Fruit fly (Drosophila melanogaster) whole organism, embryonic: ENCODE results near the gene Col4a1.

Experiments used
- BEAF-32 ChIP-seq: fragments of 200-800 bp; sonication (Bioruptor generic); optimal IDR thresholded peaks from 3 replicates; lab custom pipeline; 2017; ENCODE audit warnings: missing biosample characterization, missing genetic modification characterization, mild to moderate bottlenecking, moderate library complexity, missing genetic modification reagents
- CG10209 ChIP-seq: fragments of 200-800 bp; sonication (Bioruptor generic); optimal IDR thresholded peaks from 3 replicates; lab custom pipeline; 2017; ENCODE audit warnings: missing biosample characterization, mild to moderate bottlenecking, missing genetic modification characterization, missing genetic modification reagents
- CG11723 ChIP-seq: fragments of 200-800 bp; sonication (Bioruptor generic); optimal IDR thresholded peaks from 2 replicates; lab custom pipeline; 2017; ENCODE audit warnings: missing biosample characterization, mild to moderate bottlenecking, missing genetic modification characterization
- CG12219 ChIP-seq: fragments of 200-800 bp; sonication (Bioruptor generic); optimal IDR thresholded peaks from 3 replicates; lab custom pipeline; 2018; ENCODE audit warnings: missing biosample characterization, mild to moderate bottlenecking, missing genetic modification characterization
- CG13123 ChIP-seq: fragments of 200-800 bp; sonication (Bioruptor generic); optimal IDR thresholded peaks from 2 replicates; lab custom pipeline; 2016; ENCODE audit warnings: missing biosample characterization, missing genetic modification characterization
- CG13287 ChIP-seq: fragments of 200-800 bp; sonication (Bioruptor generic); IDR thresholded peaks from 2 replicates; pipeline ENCODE4 v1.3.6; 2022; ENCODE audit warnings: missing biosample characterization, missing genetic modification characterization; ENCODE audit not compliant: partially characterized antibody
- CG1529 ChIP-seq: fragments of 200-800 bp; sonication (Bioruptor generic); optimal IDR thresholded peaks from 3 replicates; lab custom pipeline; 2018; ENCODE audit warnings: missing biosample characterization, missing genetic modification characterization
- CG17568 ChIP-seq: fragments of 200-800 bp; sonication (Bioruptor generic); optimal IDR thresholded peaks from 2 replicates; lab custom pipeline; 2018; ENCODE audit warnings: missing biosample characterization, mild to moderate bottlenecking, missing genetic modification characterization, moderate library complexity
- CG17802 ChIP-seq: fragments of 200-800 bp; sonication (Bioruptor generic); optimal IDR thresholded peaks from 2 replicates; lab custom pipeline; 2018; ENCODE audit warnings: missing biosample characterization, mild to moderate bottlenecking, missing genetic modification characterization, moderate library complexity
- CG18476 ChIP-seq: fragments of 200-800 bp; sonication (Bioruptor generic); optimal IDR thresholded peaks from 2 replicates; lab custom pipeline; 2016; ENCODE audit warnings: missing biosample characterization, mild to moderate bottlenecking, missing genetic modification characterization
- CG18599 ChIP-seq: fragments of 200-800 bp; sonication (Bioruptor generic); optimal IDR thresholded peaks from 3 replicates; lab custom pipeline; 2017; ENCODE audit warnings: missing biosample characterization, missing genetic modification characterization, mild to moderate bottlenecking, moderate library complexity, missing genetic modification reagents
- CG2116 ChIP-seq: fragments of 200-800 bp; sonication (Bioruptor generic); optimal IDR thresholded peaks from 3 replicates; lab custom pipeline; 2018; ENCODE audit warnings: missing biosample characterization, mild to moderate bottlenecking, missing genetic modification characterization
- CG30403 ChIP-seq: fragments of 200-800 bp; sonication (Bioruptor generic); optimal IDR thresholded peaks from 3 replicates; lab custom pipeline; 2016; ENCODE audit warnings: missing biosample characterization, missing genetic modification characterization
- CG31441 ChIP-seq: fragments of 200-800 bp; sonication (Bioruptor generic); IDR thresholded peaks from 2 replicates; pipeline ENCODE4 v1.3.6; 2022; ENCODE audit warnings: missing biosample characterization, missing genetic modification characterization
- CG6854 ChIP-seq: fragments of 200-800 bp; sonication (Bioruptor generic); optimal IDR thresholded peaks from 3 replicates; lab custom pipeline; 2017; ENCODE audit warnings: missing biosample characterization, mild to moderate bottlenecking, missing genetic modification characterization
- CG7271 ChIP-seq: fragments of 200-800 bp; sonication (Bioruptor generic); optimal IDR thresholded peaks from 2 replicates; lab custom pipeline; 2018; ENCODE audit warnings: missing biosample characterization, mild to moderate bottlenecking, missing genetic modification characterization, moderate library complexity
- CG8765 ChIP-seq: fragments of 200-800 bp; sonication (Bioruptor generic); IDR thresholded peaks from 2 replicates; pipeline ENCODE4 v1.3.6; 2022; ENCODE audit warnings: missing biosample characterization, missing genetic modification characterization
- CG9437 ChIP-seq: fragments of 200-800 bp; sonication (Bioruptor generic); optimal IDR thresholded peaks from 2 replicates; lab custom pipeline; 2018; ENCODE audit warnings: missing biosample characterization, mild to moderate bottlenecking, missing genetic modification characterization
- CG9609 ChIP-seq: fragments of 200-800 bp; sonication (Bioruptor generic); optimal IDR thresholded peaks from 3 replicates; lab custom pipeline; 2016; ENCODE audit warnings: missing biosample characterization, missing genetic modification characterization
- CG9797 ChIP-seq: fragments of 200-800 bp; sonication (Bioruptor generic); optimal IDR thresholded peaks from 3 replicates; lab custom pipeline; 2018; ENCODE audit warnings: missing biosample characterization, mild to moderate bottlenecking, missing genetic modification characterization
- CrebB ChIP-seq: fragments of 200-800 bp; sonication (Bioruptor generic); optimal IDR thresholded peaks from 3 replicates; lab custom pipeline; 2018; ENCODE audit warnings: missing biosample characterization, mild to moderate bottlenecking, missing genetic modification characterization
- ERR ChIP-seq: fragments of 200-800 bp; sonication (Bioruptor generic); optimal IDR thresholded peaks from 2 replicates; lab custom pipeline; 2016; ENCODE audit warnings: missing biosample characterization, missing genetic modification characterization
- Elba2 ChIP-seq: fragments of 200-800 bp; sonication (Bioruptor generic); optimal IDR thresholded peaks from 3 replicates; lab custom pipeline; 2016; ENCODE audit warnings: missing biosample characterization, missing genetic modification characterization
- H15 ChIP-seq: fragments of 200-800 bp; sonication (Bioruptor generic); IDR thresholded peaks from 3 replicates; pipeline ENCODE4 v1.3.6; 2022; ENCODE audit warnings: missing biosample characterization, missing genetic modification characterization
- Hmr ChIP-seq: fragments of 200-800 bp; sonication (Bioruptor generic); optimal IDR thresholded peaks from 3 replicates; lab custom pipeline; 2017; ENCODE audit warnings: mild to moderate bottlenecking, missing biosample characterization, missing genetic modification reagents, missing genetic modification characterization
- Hr51 ChIP-seq, 2 experiments: fragments of 200-800 bp; sonication (Bioruptor generic); optimal IDR thresholded peaks; 2 replicates in 1 of 2; 3 replicates in 1 of 2; lab custom pipeline; 2016 to 2018; ENCODE audit warnings: missing biosample characterization in 2 of 2, missing genetic modification characterization in 2 of 2, mild to moderate bottlenecking in 1 of 2, moderate library complexity in 1 of 2
- MBD-R2 ChIP-seq: fragments of 200-800 bp; sonication (Bioruptor generic); IDR thresholded peaks from 2 replicates; pipeline ENCODE4 v1.3.6; 2022; ENCODE audit warnings: missing biosample characterization, missing genetic modification characterization
- Nf-YC ChIP-seq: fragments of 200-800 bp; optimal IDR thresholded peaks from 3 replicates; lab custom pipeline; 2019; ENCODE audit warnings: missing biosample characterization, mild to moderate bottlenecking, missing genetic modification characterization, moderate library complexity
- Pdp1 ChIP-seq, 2 experiments: fragments of 200-800 bp; sonication (Bioruptor generic); optimal IDR thresholded peaks; 3 replicates each; lab custom pipeline; 2016; ENCODE audit warnings: missing biosample characterization in 2 of 2, missing genetic modification characterization in 2 of 2, mild to moderate bottlenecking in 1 of 2, moderate library complexity in 1 of 2
- Ravus ChIP-seq: fragments of 200-800 bp; sonication (Bioruptor generic); IDR thresholded peaks from 2 replicates; pipeline ENCODE4 v1.3.6; 2022; ENCODE audit warnings: missing biosample characterization, missing genetic modification characterization
- Tbp ChIP-seq: fragments of >200 bp; optimal IDR thresholded peaks from 2 replicates; lab custom pipeline; 2018; ENCODE audit warnings: missing biosample characterization, missing genetic modification characterization
- Trl ChIP-seq, 3 experiments: fragments of >200 bp in 2 of 3; fragments of 200-800 bp in 1 of 3; sonication (Bioruptor generic) in 1 of 3; optimal IDR thresholded peaks; 2 replicates in 1 of 3; 3 replicates in 2 of 3; lab custom pipeline; 2016 to 2017; ENCODE audit warnings: missing biosample characterization in 1 of 3, missing genetic modification characterization in 1 of 3
- YL-1 ChIP-seq: fragments of 200-800 bp; sonication (Bioruptor generic); optimal IDR thresholded peaks from 3 replicates; lab custom pipeline; 2017; ENCODE audit warnings: missing biosample characterization, mild to moderate bottlenecking, missing genetic modification characterization
- ato ChIP-seq: fragments of 200-800 bp; sonication (Bioruptor generic); IDR thresholded peaks from 2 replicates; pipeline ENCODE4 v1.3.6; 2022; ENCODE audit warnings: missing biosample characterization, missing genetic modification characterization; ENCODE audit not compliant: partially characterized antibody
- bsh ChIP-seq, 2 experiments: fragments of 200-800 bp; sonication (Bioruptor generic); optimal IDR thresholded peaks; 2 replicates each; lab custom pipeline; 2017 to 2018; ENCODE audit warnings: mild to moderate bottlenecking in 2 of 2, missing biosample characterization in 2 of 2, missing genetic modification characterization in 2 of 2, moderate library complexity in 1 of 2
- crp ChIP-seq, 2 experiments: fragments of 200-800 bp; sonication (Bioruptor generic); optimal IDR thresholded peaks; 2 replicates in 1 of 2; 3 replicates in 1 of 2; lab custom pipeline; 2017; ENCODE audit warnings: missing biosample characterization in 2 of 2, missing genetic modification characterization in 2 of 2, mild to moderate bottlenecking in 1 of 2, moderate library complexity in 1 of 2
- dan ChIP-seq: fragments of 200-800 bp; sonication (Bioruptor generic); IDR thresholded peaks from 2 replicates; pipeline ENCODE4 v1.3.6; 2022; ENCODE audit warnings: missing biosample characterization, missing genetic modification characterization
- ems ChIP-seq: fragments of 200-800 bp; sonication (Bioruptor generic); optimal IDR thresholded peaks from 3 replicates; lab custom pipeline; 2016; ENCODE audit warnings: missing biosample characterization, missing genetic modification characterization
- hkb ChIP-seq, 2 experiments: fragments of 200-800 bp in 1 of 2; fragments of >200 bp in 1 of 2; sonication (Bioruptor generic) in 1 of 2; IDR thresholded peaks in 1 of 2; optimal IDR thresholded peaks in 1 of 2; 2 replicates each; pipeline versions ENCODE4 v1.3.6 to Lab custom; 2017 to 2022; ENCODE audit warnings: missing biosample characterization in 1 of 2, missing genetic modification characterization in 1 of 2
- jigr1 ChIP-seq: fragments of 200-800 bp; sonication (Bioruptor generic); IDR thresholded peaks from 3 replicates; pipeline ENCODE4 v1.3.6; 2022; ENCODE audit warnings: missing biosample characterization, missing genetic modification characterization
- kay ChIP-seq: fragments of 200-800 bp; sonication (Bioruptor generic); optimal IDR thresholded peaks from 2 replicates; lab custom pipeline; 2016; ENCODE audit warnings: missing biosample characterization, missing genetic modification characterization
- luna ChIP-seq: fragments of 200-800 bp; sonication (Bioruptor generic); optimal IDR thresholded peaks from 2 replicates; lab custom pipeline; 2016; ENCODE audit warnings: missing biosample characterization, missing genetic modification characterization
- otp ChIP-seq: fragments of 200-800 bp; sonication (Bioruptor generic); IDR thresholded peaks from 3 replicates; pipeline ENCODE4, ENCODE4 v1.3.6; 2022; ENCODE audit warnings: missing biosample characterization, missing genetic modification characterization
- peb ChIP-seq: fragments of 200-800 bp; sonication (Bioruptor generic); IDR thresholded peaks from 2 replicates; pipeline ENCODE4 v1.3.6; 2022; ENCODE audit warnings: missing biosample characterization, missing genetic modification characterization
- scrt ChIP-seq: fragments of 200-800 bp; sonication (Bioruptor generic); optimal IDR thresholded peaks from 2 replicates; lab custom pipeline; 2018; ENCODE audit warnings: missing biosample characterization, mild to moderate bottlenecking, missing genetic modification characterization, moderate library complexity
- vnd ChIP-seq: fragments of 200-800 bp; sonication (Bioruptor generic); IDR thresholded peaks from 3 replicates; pipeline ENCODE4 v1.3.6; 2022; ENCODE audit warnings: missing biosample characterization, missing genetic modification characterization; ENCODE audit not compliant: partially characterized antibody
- zf30C ChIP-seq: fragments of 200-800 bp; sonication (Bioruptor generic); optimal IDR thresholded peaks from 3 replicates; lab custom pipeline; 2018; ENCODE audit warnings: missing biosample characterization, mild to moderate bottlenecking, missing genetic modification characterization

Gene Col4a1

dm6 chr2L:4981278-4981966, 48.0 kb upstream of the Col4a1 start, which contains the start of the genes CG8892 and CG34126 (continued):
- peak; percentile 97 for TF ChIP-seq CG9609
- TF ChIP-seq peb (GFP tag; lab: Robert Waterston, UW), result peak; percentile 93
- TF ChIP-seq scrt (GFP tag; lab: Kevin White, UChicago), result peak; percentile 91
- peak in 1 of 2 experiments; percentile 5 for TF ChIP-seq Trl (optimal IDR thresholded peaks at IDR 0.05; lab: Kevin White, UChicago)
- peak; percentile 98 for TF ChIP-seq Trl (GFP tag; optimal IDR thresholded peaks at IDR 0.05; lab: Kevin White, UChicago)
- TF ChIP-seq CG17802 (tag; lab: Kevin White, UChicago), result peak; percentile 90
- TF ChIP-seq Elba2 (GFP tag; lab: Kevin White, UChicago), result peak; percentile 92
- peak; percentile 98 for TF ChIP-seq Hmr (GFP tag; lab: Kevin White, UChicago)
- TF ChIP-seq CG13287 (GFP tag; lab: Robert Waterston, UW), result peak; percentile 30; the same call in 1 of the 2 replicates
- TF ChIP-seq otp, result peak; percentile 85
- peak; percentile 87 for TF ChIP-seq luna (GFP tag; lab: Kevin White, UChicago)
- peak; percentile 87 for TF ChIP-seq CG2116 (GFP tag; lab: Kevin White, UChicago)
- peak; percentile 97 for TF ChIP-seq MBD-R2
- peak; percentile 96 for TF ChIP-seq ems (GFP tag; lab: Kevin White, UChicago)
- peak; percentile 96 for TF ChIP-seq CG31441
- peak; percentile 94 for TF ChIP-seq CG1529
- TF ChIP-seq hkb (optimal IDR thresholded peaks at IDR 0.05; lab: Kevin White, UChicago), result peak; percentile 93
- TF ChIP-seq hkb (GFP tag; IDR thresholded peaks at IDR 0.05; lab: Robert Waterston, UW), result peak; percentile 92
- TF ChIP-seq ERR, result peak; percentile 87
- TF ChIP-seq CG7271 (tag; lab: Kevin White, UChicago), result peak; percentile 85
- peak; percentile 98 for TF ChIP-seq CG10209 (GFP tag; lab: Kevin White, UChicago)
- TF ChIP-seq Hr51 (GFP tag; optimal IDR thresholded peaks at IDR 0.05; lab: Kevin White, UChicago), result peak; percentile 95 to 98
- peak; percentile 84 to 94 for TF ChIP-seq crp (GFP tag; optimal IDR thresholded peaks at IDR 0.05; lab: Kevin White, UChicago)
- peak; percentile 96 for TF ChIP-seq CG18476 (GFP tag; lab: Kevin White, UChicago)
- TF ChIP-seq Ravus (GFP tag; lab: Robert Waterston, UW), result peak; percentile 84
- TF ChIP-seq H15 (GFP tag; lab: Robert Waterston, UW), result peak; percentile 96
- TF ChIP-seq CG12219 (GFP tag; lab: Kevin White, UChicago), result peak; percentile 86
- peak; percentile 92 for TF ChIP-seq CG9437 (GFP tag; lab: Kevin White, UChicago)
- peak; percentile 65 for TF ChIP-seq CG9797 (GFP tag; lab: Kevin White, UChicago)
- TF ChIP-seq jigr1 (GFP tag; lab: Robert Waterston, UW), result peak; percentile 95
- TF ChIP-seq Pdp1 (GFP tag; optimal IDR thresholded peaks at IDR 0.05; lab: Kevin White, UChicago), result peak; percentile 95 to 98
- TF ChIP-seq dan (GFP tag; lab: Robert Waterston, UW), result peak; percentile 93
- no peak for TF ChIP-seq ato (GFP tag; lab: Robert Waterston, UW)
- TF ChIP-seq YL-1 (GFP tag; lab: Kevin White, UChicago), result peak; percentile 92
- TF ChIP-seq bsh (GFP tag; optimal IDR thresholded peaks at IDR 0.05; lab: Kevin White, UChicago), result peak; percentile 75 to 94
- TF ChIP-seq kay (GFP tag; lab: Kevin White, UChicago), result peak; percentile 96
- peak; percentile 92 for TF ChIP-seq CrebB (tag; lab: Kevin White, UChicago)
- TF ChIP-seq CG13123 (GFP tag; lab: Kevin White, UChicago), result peak; percentile 95
- peak; percentile 92 for TF ChIP-seq Nf-YC (tag; lab: Kevin White, UChicago)
- TF ChIP-seq zf30C (GFP tag; lab: Kevin White, UChicago), result peak; percentile 74
- peak; percentile 89 for TF ChIP-seq CG6854
- TF ChIP-seq CG11723 (GFP tag; lab: Kevin White, UChicago), result peak; percentile 96
- no peak for TF ChIP-seq vnd (GFP tag; lab: Robert Waterston, UW)
- peak; percentile 75 for TF ChIP-seq Tbp
- TF ChIP-seq CG8765 (GFP tag; lab: Robert Waterston, UW), result peak; percentile 94
- TF ChIP-seq CG17568 (GFP tag; lab: Kevin White, UChicago), result no peak
- peak; percentile 98 for TF ChIP-seq CG18599
- TF ChIP-seq BEAF-32 (GFP tag; lab: Kevin White, UChicago), result peak; percentile 68
- peak; percentile 100 for TF ChIP-seq CG30403 (GFP tag; lab: Kevin White, UChicago)
